Fruit fly (Drosophila melanogaster): ENCODE results near the gene Mco3.

DNA sequence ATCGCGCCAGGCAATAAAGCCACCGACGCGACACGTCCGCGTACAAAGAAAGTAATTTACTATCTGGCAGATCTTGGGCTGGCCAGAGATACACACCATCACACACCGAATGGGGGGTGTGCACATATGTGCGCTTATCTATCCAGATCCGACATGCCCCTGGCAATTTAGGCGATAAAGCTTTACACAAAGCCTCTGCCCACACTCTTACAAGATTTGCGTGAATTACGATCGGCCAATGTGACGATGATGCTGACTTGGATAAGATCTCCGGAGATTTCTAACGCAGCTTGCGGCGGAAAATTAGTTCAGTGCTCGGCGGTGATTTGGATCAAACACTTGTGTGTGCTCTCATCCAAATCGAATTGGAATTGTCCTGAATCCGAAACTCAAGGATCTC, 9.4 kb downstream of the Mco3 start, which contains the start of gene kumpel:
- TF ChIP-seq h (GFP tag; optimal IDR thresholded peaks at IDR 0.05) (no peak), tai (GFP tag; optimal IDR thresholded peaks at IDR 0.05) (no peak)

All from whole organism, wandering third instar larva.